Worm (Caenorhabditis elegans): Measurements from ENCODE around the gene dnc-3.
A peak's percentile ranks its signal among the peaks of the same experiment; 100 is the strongest.

The dnc-3 gene

DNA sequence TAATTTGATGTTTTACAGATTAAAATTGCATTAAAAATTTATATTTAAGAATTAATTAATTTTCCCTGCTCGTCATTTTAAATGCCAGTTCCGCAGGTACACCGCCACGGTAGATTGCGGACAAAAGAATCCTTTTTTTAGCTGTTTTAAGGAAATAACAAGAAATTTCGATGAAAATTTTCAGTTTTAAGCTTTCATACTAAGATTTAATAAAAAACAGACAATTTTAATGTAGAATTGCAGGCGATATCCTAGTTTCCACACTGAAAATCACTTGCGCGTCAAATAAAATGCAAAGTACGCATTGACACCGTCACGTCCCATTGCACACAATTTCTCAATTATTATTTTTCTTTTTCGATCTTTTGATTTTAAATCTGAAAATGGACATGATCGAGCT is at the start of gene dnc-3:
Gene dnc-3, plus strand, starts transcription at position 272 of the 400 bp plus-strand sequence.
- TF ChIP-seq dao-5 (tag; optimal IDR thresholded peaks at IDR 0.05) = no peak
- peak; percentile 41 for TF ChIP-seq W03F9.2 (tag; optimal IDR thresholded peaks at IDR 0.05)
- TF ChIP-seq him-1 (tag; optimal IDR thresholded peaks at IDR 0.05) = no peak

DNA sequence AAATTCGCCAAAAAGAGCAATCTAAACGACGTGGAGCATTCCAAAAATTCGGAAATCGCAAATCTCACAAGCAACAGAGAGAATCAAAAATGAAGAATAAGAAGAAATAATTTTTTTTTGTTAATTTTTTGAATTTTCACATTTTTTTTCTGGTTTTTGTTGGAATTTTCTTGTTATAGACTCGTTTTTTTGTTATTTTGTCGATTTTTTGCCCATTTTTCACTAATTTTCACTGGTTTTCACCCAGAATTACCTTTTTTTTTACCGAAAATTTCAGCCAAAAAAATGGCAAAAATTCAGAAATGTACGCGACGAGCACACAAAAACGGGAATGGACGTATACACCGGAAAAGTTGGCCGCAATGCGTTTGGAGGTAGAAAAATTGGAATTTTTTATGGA is 48.8 kb upstream of the dnc-3 start, which contains the start of gene cyh-1:
Gene cyh-1, plus strand, starts transcription at position 301 of the 400 bp plus-strand sequence.
- TF ChIP-seq dao-5 (tag; optimal IDR thresholded peaks at IDR 0.05) (no peak), W03F9.2 (tag; optimal IDR thresholded peaks at IDR 0.05) (no peak), him-1 (tag; optimal IDR thresholded peaks at IDR 0.05) (no peak)

DNA sequence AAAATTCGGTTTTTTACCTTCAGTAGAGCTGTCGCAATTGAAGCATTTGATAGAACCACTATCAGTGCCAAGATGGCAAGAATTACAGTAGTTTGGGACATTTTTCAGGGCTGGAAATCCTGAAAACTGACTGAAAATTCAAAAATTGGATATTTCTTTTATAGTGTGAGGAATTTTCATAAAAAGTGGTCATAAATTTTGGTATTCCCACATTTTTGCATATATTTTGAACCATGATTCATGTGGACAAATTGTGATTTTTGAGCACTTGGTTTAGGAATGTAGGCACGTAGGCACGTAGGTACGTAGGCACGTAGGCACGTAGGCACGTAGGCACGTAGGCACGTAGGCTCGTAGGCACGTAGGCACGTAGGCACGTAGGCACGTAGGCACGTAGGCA is 41.3 kb upstream of the dnc-3 start, which contains the start of gene Y49F6B.19:
Gene Y49F6B.19, minus strand, starts transcription at position 101 of the 400 bp plus-strand sequence.
- TF ChIP-seq him-1 (tag; optimal IDR thresholded peaks at IDR 0.05) (no peak), dao-5 (tag; optimal IDR thresholded peaks at IDR 0.05) (no peak), W03F9.2 (tag; optimal IDR thresholded peaks at IDR 0.05) (no peak)

DNA sequence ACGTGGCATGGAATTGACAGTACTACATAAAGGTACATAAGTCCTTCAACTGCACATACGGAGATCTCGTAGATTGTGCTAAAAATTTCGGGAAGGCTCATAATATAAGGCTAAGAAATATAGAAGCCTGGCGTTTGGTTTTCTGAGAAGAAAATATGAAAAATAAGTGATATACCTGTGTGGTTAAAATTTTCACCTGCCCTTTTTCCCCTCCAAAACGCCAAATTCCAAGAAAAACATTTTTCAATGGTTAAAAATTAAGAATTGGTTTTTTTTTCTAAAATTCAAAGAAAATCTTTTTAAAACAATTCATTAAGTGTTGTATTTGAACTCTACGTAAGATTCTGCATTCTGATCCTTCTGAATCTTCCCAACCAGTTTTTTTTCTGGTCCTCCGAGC is 38.9 kb upstream of the dnc-3 start, which contains the start of gene srz-5:
Gene srz-5, minus strand, starts transcription at position 101 of the 400 bp plus-strand sequence.
- TF ChIP-seq dao-5 (tag; optimal IDR thresholded peaks at IDR 0.05) = no peak
- no peak for TF ChIP-seq him-1 (tag; optimal IDR thresholded peaks at IDR 0.05)
- no peak for TF ChIP-seq W03F9.2 (tag; optimal IDR thresholded peaks at IDR 0.05)

DNA sequence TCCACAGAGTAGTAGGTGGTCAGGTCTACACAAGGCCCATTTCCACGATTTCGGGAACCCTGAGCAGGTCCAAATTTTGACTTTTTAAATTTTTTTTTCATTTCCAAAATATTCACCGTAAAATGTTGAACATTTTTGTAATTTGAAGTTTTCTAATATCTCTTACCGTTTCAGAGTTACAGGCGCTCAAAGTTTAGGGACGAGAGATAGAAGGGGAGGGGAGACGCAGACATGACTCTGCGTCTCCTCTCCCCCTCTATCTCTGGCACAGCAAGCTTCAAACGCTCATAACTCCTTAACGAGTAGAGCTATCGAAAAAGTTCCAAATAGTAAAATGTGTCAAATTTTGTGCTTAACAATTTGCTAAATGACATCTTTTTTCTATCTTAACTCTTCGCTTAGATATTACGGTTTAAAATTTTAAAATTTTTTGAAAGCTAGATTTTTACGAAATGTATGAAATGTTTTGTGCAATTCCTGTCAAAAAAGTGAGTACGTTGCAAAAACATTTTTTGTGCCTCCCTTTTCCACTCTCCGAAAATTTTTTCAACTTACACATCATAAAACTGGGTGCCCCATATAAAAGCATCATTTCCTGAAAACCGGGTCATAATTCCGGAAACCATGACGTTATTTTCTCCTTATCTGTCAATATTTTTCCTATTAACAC is 38.0 kb upstream of the dnc-3 start, which contains the start of the genes Y49F6B.14 and clec-125:
Gene Y49F6B.14, minus strand, starts transcription at position 101 of the 670 bp plus-strand sequence.
Gene clec-125, plus strand, starts transcription at position 620 of the 670 bp plus-strand sequence.
- TF ChIP-seq dao-5 (tag; optimal IDR thresholded peaks at IDR 0.05) (no peak), him-1 (tag; optimal IDR thresholded peaks at IDR 0.05) (no peak), W03F9.2 (tag; optimal IDR thresholded peaks at IDR 0.05) (no peak)

DNA sequence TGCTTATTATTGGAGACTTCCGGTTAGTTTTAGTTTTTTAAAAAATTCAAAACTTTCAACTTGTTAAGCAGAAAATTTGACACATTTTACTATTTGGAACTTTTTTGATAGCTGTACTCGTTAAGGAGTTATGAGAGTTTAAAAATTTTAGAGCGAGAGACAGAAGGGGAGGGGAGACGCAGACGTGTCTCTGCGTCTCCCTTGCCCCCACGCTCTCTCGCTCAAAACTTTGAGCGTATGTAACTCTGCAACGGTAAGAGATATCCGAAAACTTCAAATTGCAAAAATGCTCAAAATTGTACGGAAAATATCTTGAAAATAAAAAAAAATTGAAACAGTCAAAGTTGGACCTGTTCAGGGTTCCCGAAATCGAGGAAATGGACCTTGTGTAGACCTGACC is 37.3 kb upstream of the dnc-3 start:
- TF ChIP-seq W03F9.2 (tag; optimal IDR thresholded peaks at IDR 0.05) (no peak), him-1 (tag; optimal IDR thresholded peaks at IDR 0.05) (no peak), dao-5 (tag; optimal IDR thresholded peaks at IDR 0.05) (no peak)

DNA sequence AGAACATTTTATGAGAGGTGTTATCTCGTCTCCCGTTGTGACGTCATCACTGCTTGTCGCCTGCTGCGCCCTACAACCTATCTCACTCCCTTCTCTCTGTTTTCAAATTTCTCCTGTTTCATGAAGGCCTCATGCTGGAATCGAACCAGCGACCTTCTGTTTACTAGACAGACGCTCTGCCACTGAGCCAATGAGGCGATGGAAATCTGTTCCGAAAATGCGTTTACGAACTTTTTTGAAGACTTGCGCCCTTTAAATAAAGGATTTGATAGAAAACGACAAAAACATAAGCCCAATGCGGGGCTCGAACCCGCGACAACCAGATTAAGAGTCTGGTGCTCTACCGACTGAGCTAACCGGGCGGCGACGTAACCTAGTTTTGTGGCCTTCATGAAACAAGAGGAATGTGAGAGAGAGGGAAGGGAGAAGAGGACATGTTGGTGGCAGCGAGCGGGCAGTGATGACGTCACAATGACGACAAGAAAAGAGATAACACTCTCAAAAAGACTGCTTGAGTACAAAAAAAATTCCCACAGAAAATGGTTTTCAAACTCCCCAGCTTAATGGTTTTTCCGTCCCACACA is 34.5 kb upstream of the dnc-3 start, which contains the start of gene clec-126:
Gene clec-126, plus strand, starts transcription at position 534 of the 584 bp plus-strand sequence.
- TF ChIP-seq him-1 (tag; optimal IDR thresholded peaks at IDR 0.05) (peak; percentile 79), W03F9.2 (tag; optimal IDR thresholded peaks at IDR 0.05) (peak; percentile 41), dao-5 (tag; optimal IDR thresholded peaks at IDR 0.05) (peak; percentile 15)

DNA sequence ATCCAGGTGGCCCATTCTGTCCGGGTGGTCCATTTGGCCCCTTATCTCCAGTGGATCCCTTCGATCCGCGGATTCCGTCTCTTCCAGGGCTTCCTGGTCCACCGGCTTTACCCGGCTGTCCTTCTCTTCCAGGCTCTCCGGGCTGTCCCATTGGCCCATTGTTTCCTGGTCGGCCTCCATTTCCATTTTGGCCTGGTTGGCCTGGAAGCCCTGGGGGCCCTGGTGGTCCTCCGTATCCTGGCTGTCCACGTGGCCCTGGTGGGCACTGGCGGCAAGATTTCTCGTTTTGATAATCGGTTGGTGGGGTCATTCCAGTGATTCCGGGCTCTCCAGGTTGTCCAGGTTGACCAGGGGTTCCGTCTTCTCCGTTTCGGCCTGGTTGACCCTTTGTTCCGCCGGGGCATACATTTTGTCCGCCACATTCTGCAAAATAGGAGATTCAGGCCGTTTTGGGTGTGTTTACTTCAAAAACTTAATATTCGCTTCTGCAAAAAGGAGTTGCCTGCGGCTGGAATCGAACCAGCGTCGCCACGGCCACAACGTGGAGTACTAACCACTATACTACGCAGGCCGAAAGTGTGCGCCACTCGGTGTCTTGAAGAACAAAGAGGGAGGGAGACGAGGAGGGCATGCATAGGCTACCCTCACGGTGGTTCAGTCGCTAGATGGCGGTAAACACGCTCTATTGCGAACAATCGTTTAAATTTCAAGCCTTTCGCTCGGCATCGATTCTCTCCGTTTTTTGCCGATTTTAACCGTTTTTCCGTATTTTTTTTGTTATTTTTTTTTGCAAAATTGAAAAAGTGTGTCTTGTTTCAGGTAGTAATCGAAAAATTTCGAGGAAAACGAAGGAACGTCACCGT is 32.3 kb upstream of the dnc-3 start, which contains the start of gene W09G10.9:
Gene W09G10.9, plus strand, starts transcription at position 813 of the 863 bp plus-strand sequence.
- TF ChIP-seq him-1 (tag; optimal IDR thresholded peaks at IDR 0.05) = no peak
- TF ChIP-seq dao-5 (tag; optimal IDR thresholded peaks at IDR 0.05) = no peak
- TF ChIP-seq W03F9.2 (tag; optimal IDR thresholded peaks at IDR 0.05) = no peak

DNA sequence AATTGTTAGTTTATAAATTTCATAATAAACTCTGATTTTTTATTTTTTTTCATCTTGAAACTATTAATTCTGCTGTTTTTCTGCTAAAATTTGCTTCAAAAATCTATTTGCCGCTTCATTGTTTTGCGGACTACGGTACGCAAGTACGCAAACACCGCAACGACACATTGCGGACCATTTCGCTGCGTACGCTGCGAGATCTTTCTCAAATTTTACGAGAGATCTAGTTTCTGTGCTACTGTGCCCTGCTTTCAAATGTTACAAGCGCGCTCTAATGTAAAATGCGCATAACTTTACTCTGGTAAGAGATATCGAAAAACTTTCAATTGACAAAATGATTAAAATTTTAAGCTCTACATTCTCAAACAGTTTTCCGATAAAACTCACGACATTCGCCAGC is 30.0 kb upstream of the dnc-3 start:
- TF ChIP-seq him-1 (tag; optimal IDR thresholded peaks at IDR 0.05) = peak; percentile 51
- TF ChIP-seq W03F9.2 (tag; optimal IDR thresholded peaks at IDR 0.05) = peak; percentile 10

DNA sequence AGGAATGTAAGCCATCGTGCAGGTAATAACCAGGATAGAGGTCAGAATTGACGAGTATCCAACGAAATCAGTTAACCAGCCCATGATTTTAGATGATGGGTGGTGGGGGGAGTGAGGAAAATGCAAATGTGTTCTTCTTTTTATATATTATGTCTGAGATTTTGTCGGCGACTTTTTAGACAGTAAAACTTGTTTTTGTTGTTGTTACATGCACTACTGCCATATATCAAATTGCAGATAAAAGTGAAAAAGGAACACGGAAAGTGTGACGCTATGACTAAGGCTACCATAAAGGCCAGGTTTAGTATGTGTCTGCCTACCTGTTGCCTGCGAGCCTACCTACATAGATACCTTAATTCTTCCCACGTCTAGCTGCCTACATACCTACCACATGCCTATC is 29.4 kb upstream of the dnc-3 start, which contains the start of gene col-72:
Gene col-72, minus strand, starts transcription at position 101 of the 400 bp plus-strand sequence.
- TF ChIP-seq him-1 (tag; optimal IDR thresholded peaks at IDR 0.05) = no peak

DNA sequence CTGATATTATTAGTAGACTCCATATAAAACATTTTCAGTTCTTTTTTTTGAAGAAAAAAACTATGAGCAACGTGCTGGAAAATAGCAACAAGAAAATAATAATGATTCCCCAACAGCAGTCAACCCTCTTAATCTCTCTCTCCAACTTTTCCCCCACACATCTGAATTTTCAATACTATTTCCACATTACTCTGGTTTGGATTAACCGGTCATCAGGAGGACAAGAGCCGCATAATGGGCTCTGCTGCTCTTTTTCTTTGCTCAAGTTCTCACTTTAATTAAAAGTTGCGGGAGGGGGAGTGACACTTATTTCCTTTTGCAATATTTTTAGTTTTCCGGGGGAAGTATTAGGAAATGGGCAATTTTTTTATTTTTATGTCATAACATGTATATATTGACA is 26.1 kb upstream of the dnc-3 start:
- TF ChIP-seq W03F9.2 (tag; optimal IDR thresholded peaks at IDR 0.05) (no peak), dao-5 (tag; optimal IDR thresholded peaks at IDR 0.05) (no peak), him-1 (tag; optimal IDR thresholded peaks at IDR 0.05) (no peak)

DNA sequence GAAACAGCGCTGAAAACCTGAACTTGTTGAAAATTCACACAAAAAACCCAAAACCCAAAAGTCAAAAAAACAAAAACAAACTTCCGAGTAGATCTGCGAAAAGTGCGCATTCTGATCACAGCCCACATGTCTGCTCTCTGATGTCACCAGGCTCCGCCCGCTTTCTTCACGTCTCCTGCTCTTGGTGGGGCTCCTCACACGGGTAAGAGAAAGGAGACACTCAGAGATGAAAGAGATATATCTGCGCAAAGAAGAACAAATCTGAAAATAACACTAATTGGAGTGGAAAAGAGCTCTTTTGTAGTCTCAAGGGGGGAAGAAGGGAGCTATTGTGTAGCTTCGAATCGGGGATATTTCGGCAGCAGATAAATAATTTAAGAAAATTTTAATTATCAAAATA is 25.3 kb upstream of the dnc-3 start, which contains the start of gene ncs-6:
Gene ncs-6, minus strand, starts transcription at position 261 of the 400 bp plus-strand sequence.
- no peak for TF ChIP-seq him-1 (tag; optimal IDR thresholded peaks at IDR 0.05)

DNA sequence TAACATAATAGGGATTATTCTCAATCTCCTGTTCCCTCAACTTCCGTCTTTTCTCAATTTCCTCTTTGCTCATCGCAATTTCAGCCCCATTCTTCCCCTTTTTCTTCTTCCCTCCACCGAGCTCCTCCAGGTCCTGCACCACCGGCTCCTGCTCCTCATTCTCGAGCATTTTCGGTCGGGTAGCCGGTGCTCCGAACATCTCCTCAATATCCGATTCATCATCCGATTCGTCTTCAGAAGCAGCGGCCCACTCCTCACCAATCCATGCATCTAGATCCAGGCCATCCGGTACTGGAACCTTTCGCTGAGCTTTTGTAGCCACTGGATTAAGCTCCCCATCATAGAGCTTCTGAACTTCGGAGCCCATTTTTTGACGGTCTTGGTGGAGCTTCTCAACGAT is 13.4 kb upstream of the dnc-3 start:
- no peak for TF ChIP-seq him-1 (tag; optimal IDR thresholded peaks at IDR 0.05)
- TF ChIP-seq dao-5 (tag; optimal IDR thresholded peaks at IDR 0.05) = no peak
- no peak for TF ChIP-seq W03F9.2 (tag; optimal IDR thresholded peaks at IDR 0.05)

All from whole organism, L4/young adult.